Worm (Caenorhabditis elegans) whole organism, L1 larva: ENCODE measurements around the gene oac-49.
A peak's percentile ranks its signal among the peaks of the same experiment; 100 is the strongest.

Source experiments
- ama-1 ChIP-seq: fragments of 150-350 bp; optimal IDR thresholded peaks from 2 replicates; lab custom pipeline; 2014
- ces-1 ChIP-seq: fragments of 150-350 bp; optimal IDR thresholded peaks from 2 replicates; lab custom pipeline; 2014; ENCODE audit warnings: missing biosample characterization, missing genetic modification reagents, missing genetic modification characterization
- efl-3 ChIP-seq: fragments of 200-800 bp; sonication (Bioruptor generic); optimal IDR thresholded peaks from 2 replicates; lab custom pipeline; 2018; ENCODE audit warnings: mild to moderate bottlenecking, missing genetic modification characterization, missing compliant biosample characterization
- egl-27 ChIP-seq, 2 experiments: fragments of 150-350 bp in 1 of 2; sonication (generic microtip); optimal IDR thresholded peaks; 3 replicates each; lab custom pipeline; 2017 to 2018; ENCODE audit warnings: missing biosample characterization in 2 of 2, missing genetic modification characterization in 2 of 2, missing genetic modification reagents in 2 of 2
- elt-2 ChIP-seq: sonication (generic microtip); optimal IDR thresholded peaks from 2 replicates; lab custom pipeline; 2016; ENCODE audit warnings: missing genetic modification characterization, mild to moderate bottlenecking, inconsistent platforms, missing compliant biosample characterization, missing genetic modification reagents
- isw-1 ChIP-seq: fragments of 200-800 bp; sonication (Bioruptor generic); IDR thresholded peaks from 2 replicates; pipeline ENCODE4 v1.3.6; 2022; ENCODE audit warnings: missing genetic modification characterization, missing compliant biosample characterization
- lin-13 ChIP-seq: fragments of 150-350 bp; optimal IDR thresholded peaks from 2 replicates; lab custom pipeline; 2014; ENCODE audit warnings: missing biosample characterization, missing genetic modification reagents, missing genetic modification characterization
- lin-15B ChIP-seq: fragments of 150-350 bp; sonication (generic microtip); optimal IDR thresholded peaks from 3 replicates; lab custom pipeline; 2014; ENCODE audit warnings: missing biosample characterization, missing genetic modification characterization
- nhr-11 ChIP-seq: fragments of 150-350 bp; optimal IDR thresholded peaks from 2 replicates; lab custom pipeline; 2014; ENCODE audit warnings: missing biosample characterization, missing genetic modification characterization
- nhr-12 ChIP-seq: sonication (generic microtip); optimal IDR thresholded peaks from 2 replicates; lab custom pipeline; 2017; ENCODE audit warnings: missing biosample characterization, missing genetic modification characterization
- nhr-237 ChIP-seq: fragments of 150-350 bp; optimal IDR thresholded peaks from 2 replicates; lab custom pipeline; 2014; ENCODE audit warnings: missing biosample characterization, missing genetic modification characterization
- unc-62 ChIP-seq: fragments of 150-350 bp; optimal IDR thresholded peaks from 2 replicates; lab custom pipeline; 2014; ENCODE audit warnings: missing biosample characterization, missing genetic modification reagents, missing genetic modification characterization
- unc-86 ChIP-seq: sonication (generic microtip); optimal IDR thresholded peaks from 2 replicates; lab custom pipeline; 2016; ENCODE audit warnings: missing genetic modification characterization, missing compliant biosample characterization
- ztf-4 ChIP-seq: fragments of 150-350 bp; optimal IDR thresholded peaks from 2 replicates; lab custom pipeline; 2014; ENCODE audit warnings: missing biosample characterization, missing genetic modification characterization

ce11 chrV:19206911-19207310, 10.9 kb upstream of the oac-49 start:
- TF ChIP-seq ama-1 (lab: Kevin White, UChicago), result no peak
- no peak for TF ChIP-seq ztf-4 (tag; lab: Kevin White, UChicago)
- TF ChIP-seq elt-2, result peak; percentile 70
- TF ChIP-seq unc-86 (tag; lab: Kevin White, UChicago), result no peak
- TF ChIP-seq nhr-11, result no peak
- no peak for TF ChIP-seq nhr-12 (tag; lab: Kevin White, UChicago)
- TF ChIP-seq egl-27 (tag; optimal IDR thresholded peaks at IDR 0.05; lab: Kevin White, UChicago), result no peak
- TF ChIP-seq unc-62 (GFP tag; lab: Kevin White, UChicago), result no peak
- TF ChIP-seq lin-15B (tag; lab: Kevin White, UChicago), result no peak
- no peak for TF ChIP-seq efl-3
- no peak for TF ChIP-seq nhr-237 (tag; lab: Kevin White, UChicago)
- TF ChIP-seq ces-1, result no peak
- no peak for TF ChIP-seq isw-1 (GFP tag; lab: Robert Waterston, UW)
- TF ChIP-seq lin-13 (GFP tag; lab: Kevin White, UChicago), result no peak
